Fruit fly (Drosophila melanogaster): ENCODE measurements around the gene Qsox3.
A peak's percentile ranks its signal among the peaks of the same experiment; 100 is the strongest.

The Qsox3 gene

DNA sequence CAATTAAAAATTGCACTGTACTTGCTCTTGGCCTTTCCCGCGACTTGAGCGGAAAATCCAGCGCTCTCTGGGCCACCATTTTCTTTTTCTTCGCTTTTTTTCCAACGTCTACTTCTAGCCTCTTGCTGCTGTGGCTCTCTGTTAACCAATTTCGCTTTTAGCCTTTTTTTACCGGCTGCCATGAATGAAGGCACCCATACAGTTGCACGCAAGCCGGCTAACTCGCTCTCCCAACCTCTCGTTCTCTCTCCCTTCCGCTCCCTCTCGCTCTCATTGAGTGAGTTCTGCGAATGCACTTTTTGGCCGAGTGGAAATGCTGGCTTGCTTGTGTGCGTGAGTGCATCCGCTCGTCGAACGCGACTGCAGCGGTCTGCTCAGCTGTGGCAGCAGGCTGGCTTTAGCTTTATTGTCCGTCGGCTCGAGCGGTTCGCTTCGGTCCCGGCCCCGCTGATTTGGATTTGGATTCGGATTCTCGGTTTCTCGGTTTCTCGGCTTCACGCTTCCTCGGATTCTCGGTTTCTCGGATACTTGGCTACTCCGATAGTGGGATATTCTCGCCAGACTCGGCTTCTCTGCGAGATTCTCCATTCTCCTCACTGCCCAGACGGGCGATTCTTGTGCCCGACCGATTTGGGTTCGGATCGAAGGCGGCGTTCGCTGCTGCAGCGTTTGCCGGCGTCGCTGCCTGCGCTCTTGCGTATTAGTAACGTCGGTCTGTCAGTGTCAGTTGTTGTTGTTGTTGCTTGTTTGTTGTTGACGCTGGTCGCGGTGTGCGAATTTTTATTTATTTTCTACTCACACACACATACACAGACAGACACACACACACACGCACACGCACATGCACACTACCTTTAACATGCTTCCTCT, 37.3 kb downstream of the Qsox3 start, which contains the start of gene Eip93F:
TSS of gene Eip93F (plus strand) at position 424 of the 870 bp plus-strand sequence.
- TF ChIP-seq GATAd (GFP tag; optimal IDR thresholded peaks at IDR 0.05) = no peak
- TF ChIP-seq pan (optimal IDR thresholded peaks at IDR 0.05) = no peak
- no peak for TF ChIP-seq N (GFP tag; optimal IDR thresholded peaks at IDR 0.05)
- TF ChIP-seq woc (GFP tag; optimal IDR thresholded peaks at IDR 0.05) = no peak
- TF ChIP-seq Dfd (GFP tag; optimal IDR thresholded peaks at IDR 0.05) = peak; percentile 75
- TF ChIP-seq CG32264 (GFP tag; optimal IDR thresholded peaks at IDR 0.05) = no peak
- TF ChIP-seq dmrt93B (GFP tag; optimal IDR thresholded peaks at IDR 0.05) = no peak
- no peak for TF ChIP-seq Hr83 (GFP tag; optimal IDR thresholded peaks at IDR 0.05; ENCODE audit: poor library complexity, severe bottlenecking)
- TF ChIP-seq Rel (GFP tag; optimal IDR thresholded peaks at IDR 0.05) = no peak
- no peak for TF ChIP-seq Rel (tag; optimal IDR thresholded peaks at IDR 0.05)

- TF ChIP-seq Hr78 (GFP tag; optimal IDR thresholded peaks at IDR 0.05) (no peak), N (GFP tag; optimal IDR thresholded peaks at IDR 0.05) (no peak), Abd-B (GFP tag; optimal IDR thresholded peaks at IDR 0.05) (no peak), tai (GFP tag; optimal IDR thresholded peaks at IDR 0.05) (peak; percentile 15)
These were observed 37.9 kb downstream of the Qsox3 start for dm6 chr3R:21949561-21949862.

DNA sequence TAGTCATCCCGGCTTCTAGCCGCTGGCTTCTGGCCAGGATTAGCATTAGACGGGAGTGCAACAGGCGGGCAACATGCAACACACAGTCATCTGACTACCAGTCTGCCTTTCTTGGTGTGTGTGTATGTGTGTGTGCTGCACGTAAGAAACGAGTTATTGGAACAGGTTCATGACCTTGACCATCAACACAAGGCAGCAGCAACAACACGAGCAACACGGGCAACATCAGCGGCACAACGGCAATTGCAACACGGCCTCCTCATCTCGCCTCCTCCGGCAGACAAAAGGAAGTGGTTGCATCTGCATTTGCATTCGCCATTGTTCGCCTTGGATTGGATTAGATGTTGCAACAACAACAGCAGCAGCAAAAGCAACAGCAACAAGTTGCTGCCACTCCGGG, 39.8 kb downstream of the Qsox3 start:
- TF ChIP-seq Dfd (GFP tag; optimal IDR thresholded peaks at IDR 0.05) (peak; percentile 7), CG32264 (GFP tag; optimal IDR thresholded peaks at IDR 0.05) (no peak), h (GFP tag; optimal IDR thresholded peaks at IDR 0.05) (no peak), HLH106 (tag; optimal IDR thresholded peaks at IDR 0.05) (no peak), CG9705 (GFP tag; optimal IDR thresholded peaks at IDR 0.05) (no peak), lola (GFP tag; optimal IDR thresholded peaks at IDR 0.05) (no peak), ey (GFP tag; optimal IDR thresholded peaks at IDR 0.05) (no peak), Myc (optimal IDR thresholded peaks at IDR 0.05) (no peak)

DNA sequence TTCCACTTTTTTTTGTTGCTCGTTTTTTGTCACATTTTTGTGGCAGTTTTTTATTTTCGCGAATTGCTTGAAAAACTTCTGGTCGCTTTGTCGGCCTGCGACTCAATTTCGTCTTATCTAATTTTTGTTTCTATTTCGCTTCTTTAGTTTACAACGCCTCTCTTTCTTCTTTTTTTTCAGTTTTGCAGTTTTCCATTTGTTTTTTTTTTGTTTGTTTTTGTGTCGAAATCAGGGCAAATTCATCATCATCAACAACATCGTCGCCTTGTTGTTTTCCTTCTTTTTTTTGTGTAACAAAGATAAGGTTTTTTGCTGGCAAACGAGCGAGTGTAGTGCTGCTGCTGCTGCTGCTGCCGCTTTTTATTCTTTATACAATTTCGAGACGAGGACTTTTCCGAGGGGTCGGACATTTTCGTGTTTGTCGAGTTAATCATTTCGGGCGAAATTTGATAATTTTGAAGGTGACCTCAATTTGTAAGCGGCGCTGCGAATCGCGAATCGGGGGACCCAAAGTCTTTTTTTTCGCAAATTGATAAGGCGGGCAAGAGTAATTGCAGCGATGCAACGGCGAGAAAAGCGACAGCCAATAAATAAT, 42.5 kb downstream of the Qsox3 start:
- no peak for TF ChIP-seq Rel (GFP tag; optimal IDR thresholded peaks at IDR 0.05)
- peak; percentile 69 for TF ChIP-seq Rel (tag; optimal IDR thresholded peaks at IDR 0.05)
- TF ChIP-seq tai (GFP tag; optimal IDR thresholded peaks at IDR 0.05) = no peak
- TF ChIP-seq OdsH (GFP tag; optimal IDR thresholded peaks at IDR 0.05) = no peak
- peak; percentile 26 for TF ChIP-seq CrebA (GFP tag; optimal IDR thresholded peaks at IDR 0.05; ENCODE audit: borderline replicate concordance)
- no peak for TF ChIP-seq sv (GFP tag; optimal IDR thresholded peaks at IDR 0.05)

dm6 chr3R:21956340-21956739, 44.7 kb downstream of the Qsox3 start:
- TF ChIP-seq Dfd (GFP tag; optimal IDR thresholded peaks at IDR 0.05) = no peak
- TF ChIP-seq Hr83 (GFP tag; optimal IDR thresholded peaks at IDR 0.05; ENCODE audit: poor library complexity, severe bottlenecking) = no peak
- TF ChIP-seq pan (optimal IDR thresholded peaks at IDR 0.05) = no peak
- no peak for TF ChIP-seq CG32264 (GFP tag; optimal IDR thresholded peaks at IDR 0.05)
- no peak for TF ChIP-seq foxo (GFP tag; optimal IDR thresholded peaks at IDR 0.05)
- no peak for TF ChIP-seq dmrt93B (GFP tag; optimal IDR thresholded peaks at IDR 0.05)
- no peak for TF ChIP-seq GATAd (GFP tag; optimal IDR thresholded peaks at IDR 0.05)
- no peak for TF ChIP-seq jim (GFP tag; optimal IDR thresholded peaks at IDR 0.05)
- no peak for TF ChIP-seq Hr78 (GFP tag; optimal IDR thresholded peaks at IDR 0.05)
- no peak for TF ChIP-seq br (GFP tag; optimal IDR thresholded peaks at IDR 0.05)
- TF ChIP-seq Vsx2 (GFP tag; optimal IDR thresholded peaks at IDR 0.05; ENCODE audit: partially characterized antibody) = no peak
- TF ChIP-seq psq (GFP tag; optimal IDR thresholded peaks at IDR 0.05) = no peak
